Fruit fly (Drosophila melanogaster) S2 (cell line): Measurements from ENCODE around the gene dUTPase.

Experiments used
- CG8478 ChIP-seq: fragments of >200 bp; optimal IDR thresholded peaks from 2 replicates; lab custom pipeline; 2018
- CTCF ChIP-seq, 2 experiments: fragments of >200 bp; optimal IDR thresholded peaks; 2 replicates each; lab custom pipeline; 2018

dm6 chr2L:11001376-11002122, 9.6 kb upstream of the dUTPase start, which contains the start of the genes aub and lectin-33A:
- TF ChIP-seq CG8478 (lab: Kevin White, UChicago) (no peak), CTCF (optimal IDR thresholded peaks at IDR 0.05; lab: Kevin White, UChicago) (no peak)
